Fruit fly (Drosophila melanogaster) whole organism, pupa: ENCODE results near the gene CG14442.

Experiments
- CG10348 ChIP-seq: fragments of 200-800 bp; sonication (Bioruptor generic); IDR thresholded peaks from 2 replicates; pipeline ENCODE4 v1.3.6; 2022; ENCODE audit warnings: missing biosample characterization, missing genetic modification characterization
- CG12605 ChIP-seq: fragments of 200-800 bp; sonication (Bioruptor generic); IDR thresholded peaks from 2 replicates; pipeline ENCODE4 v1.3.6; 2022; ENCODE audit warnings: missing biosample characterization, missing genetic modification characterization
- CG13204 ChIP-seq: fragments of 200-800 bp; sonication (Bioruptor generic); optimal IDR thresholded peaks from 2 replicates; lab custom pipeline; 2018; ENCODE audit warnings: missing biosample characterization, mild to moderate bottlenecking, missing genetic modification characterization, moderate library complexity
- CG14655 ChIP-seq: fragments of 200-800 bp; sonication (Bioruptor generic); optimal IDR thresholded peaks from 3 replicates; lab custom pipeline; 2017; ENCODE audit warnings: mild to moderate bottlenecking, missing biosample characterization, missing genetic modification reagents, missing genetic modification characterization
- CG15710 ChIP-seq: fragments of 200-800 bp; sonication (Bioruptor generic); optimal IDR thresholded peaks from 2 replicates; lab custom pipeline; 2018; ENCODE audit warnings: missing biosample characterization, mild to moderate bottlenecking, missing genetic modification characterization, moderate library complexity
- CG17806 ChIP-seq: fragments of 200-800 bp; sonication (Bioruptor generic); optimal IDR thresholded peaks from 2 replicates; lab custom pipeline; 2018; ENCODE audit warnings: missing biosample characterization, mild to moderate bottlenecking, missing genetic modification characterization, moderate library complexity
- CG32121 ChIP-seq: fragments of 200-800 bp; sonication (Bioruptor generic); IDR thresholded peaks from 2 replicates; pipeline ENCODE4 v1.3.6; 2022; ENCODE audit warnings: missing biosample characterization, missing genetic modification characterization
- CG34367 ChIP-seq: fragments of 200-800 bp; sonication (Bioruptor generic); optimal IDR thresholded peaks from 2 replicates; lab custom pipeline; 2018; ENCODE audit warnings: missing biosample characterization, mild to moderate bottlenecking, missing genetic modification characterization
- CG4496 ChIP-seq: fragments of 200-800 bp; sonication (Bioruptor generic); IDR thresholded peaks from 3 replicates; pipeline ENCODE4 v1.3.6; 2022; ENCODE audit warnings: missing biosample characterization, missing genetic modification characterization
- CG8159 ChIP-seq: fragments of 200-800 bp; sonication (Bioruptor generic); optimal IDR thresholded peaks from 3 replicates; lab custom pipeline; 2018; ENCODE audit warnings: missing biosample characterization, mild to moderate bottlenecking, missing genetic modification characterization, moderate library complexity
- CG8301 ChIP-seq: fragments of 200-800 bp; sonication (Bioruptor generic); optimal IDR thresholded peaks from 2 replicates; lab custom pipeline; 2018; ENCODE audit warnings: missing biosample characterization, mild to moderate bottlenecking, missing genetic modification characterization
- CG9948 ChIP-seq: fragments of 200-800 bp; sonication (Bioruptor generic); optimal IDR thresholded peaks from 2 replicates; lab custom pipeline; 2018; ENCODE audit warnings: missing biosample characterization, mild to moderate bottlenecking, missing genetic modification characterization, moderate library complexity
- D1 ChIP-seq: fragments of 200-800 bp; sonication (Bioruptor generic); optimal IDR thresholded peaks from 2 replicates; lab custom pipeline; 2018; ENCODE audit warnings: missing biosample characterization, mild to moderate bottlenecking, missing genetic modification characterization, moderate library complexity
- EcR ChIP-seq: fragments of 200-800 bp; sonication (Bioruptor generic); optimal IDR thresholded peaks from 3 replicates; lab custom pipeline; 2019; ENCODE audit warnings: missing biosample characterization, missing genetic modification characterization, mild to moderate bottlenecking, moderate library complexity, missing genetic modification reagents
- Ets98B ChIP-seq: fragments of 200-800 bp; sonication (Bioruptor generic); IDR thresholded peaks from 2 replicates; pipeline ENCODE4 v1.3.6; 2022; ENCODE audit warnings: missing biosample characterization, missing genetic modification characterization
- Pif1A ChIP-seq: fragments of 200-800 bp; sonication (Bioruptor generic); optimal IDR thresholded peaks from 3 replicates; lab custom pipeline; 2016; ENCODE audit warnings: missing biosample characterization, missing genetic modification characterization
- Pif1B ChIP-seq: fragments of 200-800 bp; sonication (Bioruptor generic); optimal IDR thresholded peaks from 3 replicates; lab custom pipeline; 2016; ENCODE audit warnings: missing biosample characterization, missing genetic modification characterization
- Snoo ChIP-seq: fragments of 200-800 bp; sonication (Bioruptor generic); optimal IDR thresholded peaks from 3 replicates; lab custom pipeline; 2017; ENCODE audit warnings: missing biosample characterization, mild to moderate bottlenecking, missing genetic modification characterization, inconsistent platforms
- fd96Ca ChIP-seq: fragments of 200-800 bp; sonication (Bioruptor generic); IDR thresholded peaks from 3 replicates; pipeline ENCODE4 v1.3.6; 2022; ENCODE audit warnings: missing biosample characterization, missing genetic modification characterization
- gl ChIP-seq: fragments of 200-800 bp; sonication (Bioruptor generic); optimal IDR thresholded peaks from 2 replicates; lab custom pipeline; 2018; ENCODE audit warnings: missing biosample characterization, mild to moderate bottlenecking, missing genetic modification characterization
- rn ChIP-seq: fragments of 200-800 bp; sonication (Bioruptor generic); IDR thresholded peaks from 2 replicates; pipeline ENCODE4 v1.3.6; 2022; ENCODE audit warnings: missing biosample characterization, missing genetic modification characterization

CG14442 gene

DNA sequence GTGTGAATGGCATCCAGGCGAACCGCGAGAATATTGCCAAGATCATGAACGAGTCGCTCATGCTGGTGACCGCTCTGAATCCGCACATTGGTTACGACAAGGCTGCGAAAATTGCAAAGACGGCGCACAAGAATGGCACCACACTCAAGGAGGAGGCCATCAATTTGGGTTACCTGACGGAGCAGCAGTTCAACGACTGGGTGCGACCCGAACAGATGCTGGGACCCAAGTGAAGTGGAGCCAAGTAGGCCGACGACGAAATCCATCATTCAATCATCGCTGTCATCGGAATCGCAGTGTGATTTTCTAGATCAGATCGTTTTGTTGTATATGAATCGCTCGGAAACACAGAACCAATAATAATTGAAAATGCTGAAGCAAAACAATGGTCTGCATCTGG is 13.3 kb downstream of the CG14442 start, which contains the start of gene Fum2:
Fum2 (plus strand) TSS at position 301 of the 400 bp plus-strand sequence.
- TF ChIP-seq CG34367 (no peak), CG15710 (tag; lab: Kevin White, UChicago) (no peak), CG8301 (tag; lab: Kevin White, UChicago) (no peak), CG32121 (GFP tag; lab: Robert Waterston, UW) (no peak), CG12605 (GFP tag; lab: Robert Waterston, UW) (no peak), fd96Ca (no peak), Pif1B (GFP tag; lab: Kevin White, UChicago) (no peak), D1 (tag; lab: Kevin White, UChicago) (no peak), EcR (GFP tag; lab: Kevin White, UChicago) (no peak), Pif1A (GFP tag; lab: Kevin White, UChicago) (no peak), CG17806 (tag; lab: Kevin White, UChicago) (no peak), CG10348 (GFP tag; lab: Robert Waterston, UW) (no peak), CG4496 (GFP tag; lab: Robert Waterston, UW) (no peak), rn (GFP tag; lab: Robert Waterston, UW) (no peak), Snoo (tag; lab: Kevin White, UChicago) (no peak), CG9948 (tag; lab: Kevin White, UChicago) (no peak), gl (no peak), Ets98B (no peak)

DNA sequence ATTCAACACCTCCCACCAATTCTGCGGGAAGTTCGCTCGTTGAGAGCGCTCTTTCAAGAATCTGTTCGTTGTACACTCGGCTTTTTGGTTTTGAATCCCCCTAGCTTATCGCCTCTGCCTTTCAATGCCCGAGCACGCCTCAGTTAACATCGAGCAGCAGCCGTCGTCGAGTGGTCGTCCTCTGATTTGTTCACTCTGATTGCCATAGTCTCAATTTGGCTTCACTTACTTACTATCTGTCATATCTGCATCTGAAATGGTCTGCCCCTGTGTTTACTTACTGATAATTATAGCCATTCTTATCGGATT is 15.4 kb downstream of the CG14442 start:
- TF ChIP-seq CG32121 (GFP tag; lab: Robert Waterston, UW) (no peak), EcR (GFP tag; lab: Kevin White, UChicago) (peak; percentile 43)

DNA sequence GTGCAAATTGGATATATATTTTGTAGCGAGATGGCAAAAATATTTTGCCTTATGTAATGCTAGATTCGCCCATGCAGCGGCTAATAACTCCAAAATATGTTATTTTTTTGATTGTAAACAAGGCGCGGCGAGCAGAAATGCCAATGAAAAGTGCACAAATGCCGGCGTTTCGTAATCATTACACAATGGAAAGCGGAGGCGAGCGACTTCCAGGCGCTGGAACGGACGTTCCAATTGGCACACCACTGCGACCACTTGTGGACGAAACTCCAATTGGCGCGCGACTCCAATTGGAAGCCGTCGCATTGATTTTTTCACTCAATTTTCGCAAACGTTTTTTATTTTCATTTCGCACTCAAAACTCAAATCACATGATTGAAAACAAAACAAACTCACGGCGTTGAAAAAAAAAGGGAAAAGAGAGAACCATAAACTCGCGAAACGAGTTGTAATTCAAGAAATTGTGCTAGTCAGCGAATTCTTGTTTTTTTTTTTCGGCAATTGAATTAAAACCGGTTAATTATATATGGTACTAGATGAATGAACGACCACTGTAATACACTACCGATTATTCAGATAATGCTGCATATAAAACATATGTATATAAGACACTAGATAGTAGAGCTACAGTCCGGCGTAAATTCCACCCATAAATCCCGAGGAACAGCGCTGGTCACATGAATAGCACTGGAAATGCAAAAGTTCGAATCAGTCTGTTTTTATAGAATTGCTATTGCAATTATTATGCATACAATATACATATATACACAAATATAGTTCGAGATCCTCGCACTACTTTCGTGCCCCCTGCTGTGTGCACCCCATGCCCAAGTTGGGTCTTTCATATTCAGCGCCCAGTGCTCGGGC is 15.9 kb downstream of the CG14442 start, which contains the start of gene ND-ASHI:
ND-ASHI (minus strand) TSS at position 484 of the 867 bp plus-strand sequence.
- TF ChIP-seq CG8159, result peak; percentile 96
- peak; percentile 97 for TF ChIP-seq CG14655 (GFP tag; lab: Kevin White, UChicago)
- peak; percentile 98 for TF ChIP-seq fd96Ca
- peak; percentile 92 for TF ChIP-seq gl
- TF ChIP-seq CG4496 (GFP tag; lab: Robert Waterston, UW), result peak; percentile 99
- peak; percentile 97 for TF ChIP-seq CG32121 (GFP tag; lab: Robert Waterston, UW)
- peak; percentile 93 for TF ChIP-seq CG13204
- TF ChIP-seq Pif1B (GFP tag; lab: Kevin White, UChicago), result peak; percentile 96
- no peak for TF ChIP-seq D1 (tag; lab: Kevin White, UChicago)
- peak; percentile 97 for TF ChIP-seq CG12605 (GFP tag; lab: Robert Waterston, UW)
- TF ChIP-seq Pif1A (GFP tag; lab: Kevin White, UChicago), result peak; percentile 97
- peak; percentile 98 for TF ChIP-seq Ets98B
- peak; percentile 95 for TF ChIP-seq CG9948 (tag; lab: Kevin White, UChicago)
- TF ChIP-seq CG34367, result peak; percentile 97
- peak; percentile 97 for TF ChIP-seq CG15710 (tag; lab: Kevin White, UChicago)
- peak; percentile 92 for TF ChIP-seq rn (GFP tag; lab: Robert Waterston, UW)
- peak; percentile 97 for TF ChIP-seq CG8301 (tag; lab: Kevin White, UChicago)
- TF ChIP-seq CG10348 (GFP tag; lab: Robert Waterston, UW), result peak; percentile 89
- peak; percentile 96 for TF ChIP-seq Snoo (tag; lab: Kevin White, UChicago)
- peak; percentile 95 for TF ChIP-seq CG17806 (tag; lab: Kevin White, UChicago)
- peak; percentile 61 for TF ChIP-seq EcR (GFP tag; lab: Kevin White, UChicago)

DNA sequence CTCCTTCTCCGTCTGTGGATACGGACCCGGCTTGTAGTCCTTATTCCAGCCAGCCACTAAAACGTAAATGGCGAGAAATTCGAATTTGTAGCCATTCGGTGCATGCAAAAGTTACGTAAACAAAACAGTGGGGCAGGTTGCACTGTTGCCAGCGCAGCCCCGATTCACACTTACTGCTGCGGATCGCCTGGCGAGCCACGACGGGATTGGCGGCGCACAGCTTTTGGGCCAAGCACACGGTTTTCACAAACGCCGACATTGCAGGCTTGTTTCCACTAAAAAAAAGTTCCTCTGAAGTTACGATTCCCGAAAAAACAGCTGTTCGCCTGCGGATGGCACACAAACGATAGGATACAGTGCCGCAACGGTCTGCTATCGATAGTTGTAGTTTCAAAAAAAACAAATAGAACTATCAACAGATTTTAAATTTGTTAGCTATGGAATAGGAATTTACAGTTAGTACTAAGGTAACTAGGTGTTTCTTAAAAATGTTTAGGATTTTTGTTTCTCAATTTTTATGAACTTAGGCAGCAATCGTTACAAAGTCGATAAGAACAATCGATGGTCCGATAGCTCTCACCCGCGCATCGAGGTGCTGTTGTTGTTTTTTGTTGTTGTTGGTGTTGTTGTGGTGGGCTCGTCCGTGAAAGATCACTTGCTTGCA is 16.8 kb downstream of the CG14442 start, which contains the start of gene Fum1:
Fum1 (plus strand) TSS at position 599 of the 664 bp plus-strand sequence.
- TF ChIP-seq CG32121 (GFP tag; lab: Robert Waterston, UW) (no peak), CG10348 (GFP tag; lab: Robert Waterston, UW) (no peak), fd96Ca (no peak), CG15710 (tag; lab: Kevin White, UChicago) (no peak), CG12605 (GFP tag; lab: Robert Waterston, UW) (no peak), Ets98B (no peak), CG14655 (GFP tag; lab: Kevin White, UChicago) (no peak), CG13204 (no peak), CG9948 (tag; lab: Kevin White, UChicago) (no peak), Snoo (tag; lab: Kevin White, UChicago) (no peak), EcR (GFP tag; lab: Kevin White, UChicago) (no peak)

DNA sequence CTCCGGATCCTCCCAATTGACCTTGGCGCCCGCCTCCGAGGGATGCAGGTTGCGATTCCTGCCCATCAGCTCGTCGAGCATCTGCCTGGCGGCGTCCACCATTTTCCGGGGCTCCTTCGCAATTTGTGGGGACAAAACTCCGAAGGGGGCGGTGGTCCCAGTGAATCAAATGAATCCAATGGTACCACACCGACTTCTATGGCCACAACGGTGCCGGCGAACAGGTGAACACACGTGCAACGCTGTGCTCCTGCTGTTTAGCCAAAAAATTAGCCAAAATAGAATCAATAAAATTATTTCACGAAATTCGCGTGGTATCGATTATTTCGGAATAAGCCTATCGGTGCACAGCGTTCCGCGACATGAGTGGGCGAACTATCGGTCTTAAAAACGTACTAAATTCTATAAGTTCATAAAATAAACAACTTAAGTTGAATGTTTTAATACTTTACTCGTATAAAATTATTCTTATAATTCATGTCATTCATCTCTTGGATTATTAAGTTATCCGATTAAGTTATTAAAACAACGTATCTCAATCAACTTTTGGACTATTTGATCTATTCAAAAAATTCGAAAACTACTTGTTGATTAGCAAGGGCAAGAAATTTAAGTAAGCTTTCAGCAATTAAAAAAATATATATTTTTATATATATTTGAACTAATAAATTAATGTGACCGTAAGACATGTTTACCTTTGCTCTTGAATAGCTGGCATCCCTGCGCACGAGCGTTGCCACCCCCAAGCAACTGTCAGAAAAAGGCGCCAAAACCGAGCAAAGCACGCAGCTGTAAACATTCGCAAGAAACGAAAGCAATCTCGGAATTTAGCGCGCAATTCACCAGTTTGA is 20.9 kb downstream of the CG14442 start, which contains the start of the genes CG3198 and Mcm6:
CG3198 (minus strand) TSS at position 337 of the 851 bp plus-strand sequence.
Mcm6 (plus strand) TSS at position 751 of the 851 bp plus-strand sequence.
- no peak for TF ChIP-seq CG12605 (GFP tag; lab: Robert Waterston, UW)
- 0 out of 3 replicates have a peak, but pooled peaks have one; percentile 16 for TF ChIP-seq CG4496 (GFP tag; lab: Robert Waterston, UW)
- TF ChIP-seq, all 21 proteins: peak for 1
